Fruit fly (Drosophila melanogaster) whole organism: ENCODE measurements around the gene CG45413.

Experiments
- CG8478 ChIP-seq: fragments of >200 bp; optimal IDR thresholded peaks from 2 replicates; lab custom pipeline; 2018; ENCODE audit warnings: inconsistent platforms
- Dll ChIP-seq: fragments of >200 bp; optimal IDR thresholded peaks from 2 replicates; lab custom pipeline; 2017
- EcR ChIP-seq, 2 experiments: fragments of >200 bp; optimal IDR thresholded peaks; 2 replicates each; lab custom pipeline; 2017; ENCODE audit warnings: missing biosample characterization in 2 of 2, missing genetic modification characterization in 2 of 2, missing genetic modification reagents in 2 of 2
- pan ChIP-seq: fragments of >200 bp; optimal IDR thresholded peaks from 2 replicates; lab custom pipeline; 2017
- psq ChIP-seq: fragments of >200 bp; optimal IDR thresholded peaks from 2 replicates; lab custom pipeline; 2017
- usp ChIP-seq: fragments of >200 bp; optimal IDR thresholded peaks from 2 replicates; lab custom pipeline; 2017; ENCODE audit warnings: missing biosample characterization, missing genetic modification characterization, mixed read lengths

CG45413 gene

dm6 chr3L:6906758-6907157 is 25.0 kb downstream of the CG45413 start:
- TF ChIP-seq pan (lab: Kevin White, UChicago) (no peak), Dll (lab: Kevin White, UChicago) (no peak), CG8478 (lab: Kevin White, UChicago) (no peak), psq (lab: Kevin White, UChicago) (no peak), usp (GFP tag; lab: Kevin White, UChicago) (no peak), EcR (GFP tag; optimal IDR thresholded peaks at IDR 0.05; lab: Kevin White, UChicago) (no peak)

DNA sequence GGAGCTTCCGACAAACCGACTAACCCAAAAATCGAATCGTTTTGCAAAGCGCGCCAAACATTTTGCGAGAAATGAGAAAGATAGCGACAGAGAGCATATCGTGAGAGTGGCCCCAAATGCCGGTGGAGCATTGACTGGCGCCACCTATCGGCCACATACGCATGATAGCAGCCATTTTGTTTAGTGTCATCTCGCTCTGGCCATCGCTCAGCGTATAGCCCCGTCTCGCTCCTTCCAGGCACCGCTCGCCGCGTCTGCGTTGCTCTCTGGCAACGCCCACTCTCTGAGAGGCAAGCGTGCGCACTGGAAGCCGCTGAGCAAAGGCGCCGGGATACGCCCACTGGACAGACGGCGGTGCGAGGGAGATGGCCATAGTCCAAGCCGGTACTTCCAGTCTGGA is 27.8 kb downstream of the CG45413 start:
- TF ChIP-seq CG8478 (lab: Kevin White, UChicago) (peak; percentile 78), pan (lab: Kevin White, UChicago) (no peak), psq (lab: Kevin White, UChicago) (no peak), usp (GFP tag; lab: Kevin White, UChicago) (no peak), Dll (lab: Kevin White, UChicago) (peak; percentile 92), EcR (GFP tag; optimal IDR thresholded peaks at IDR 0.05; lab: Kevin White, UChicago) (no peak)

DNA sequence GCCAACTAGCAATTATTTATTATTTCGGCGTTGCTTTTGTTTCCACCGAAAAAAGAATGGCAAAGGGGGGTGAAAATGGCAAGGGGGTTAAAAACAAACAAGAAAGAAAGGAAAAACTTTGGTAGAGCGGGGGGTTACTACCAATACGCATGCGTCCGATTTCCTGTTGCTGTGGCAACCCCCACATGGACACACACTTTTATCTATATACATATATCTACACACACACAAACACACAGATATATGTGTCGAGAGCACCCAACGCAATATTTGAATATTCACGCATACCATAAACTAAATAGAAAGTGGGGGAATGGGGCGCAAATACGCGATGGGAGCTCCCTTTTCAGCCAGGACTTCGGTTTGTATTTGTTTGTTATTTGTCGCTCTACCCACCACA is 32.5 kb downstream of the CG45413 start:
- no peak for TF ChIP-seq psq (lab: Kevin White, UChicago)
- TF ChIP-seq Dll (lab: Kevin White, UChicago) = no peak
- TF ChIP-seq CG8478 (lab: Kevin White, UChicago) = no peak
- TF ChIP-seq usp (GFP tag; lab: Kevin White, UChicago) = no peak
- TF ChIP-seq pan (lab: Kevin White, UChicago) = no peak
- no peak for TF ChIP-seq EcR (GFP tag; optimal IDR thresholded peaks at IDR 0.05; lab: Kevin White, UChicago)

DNA sequence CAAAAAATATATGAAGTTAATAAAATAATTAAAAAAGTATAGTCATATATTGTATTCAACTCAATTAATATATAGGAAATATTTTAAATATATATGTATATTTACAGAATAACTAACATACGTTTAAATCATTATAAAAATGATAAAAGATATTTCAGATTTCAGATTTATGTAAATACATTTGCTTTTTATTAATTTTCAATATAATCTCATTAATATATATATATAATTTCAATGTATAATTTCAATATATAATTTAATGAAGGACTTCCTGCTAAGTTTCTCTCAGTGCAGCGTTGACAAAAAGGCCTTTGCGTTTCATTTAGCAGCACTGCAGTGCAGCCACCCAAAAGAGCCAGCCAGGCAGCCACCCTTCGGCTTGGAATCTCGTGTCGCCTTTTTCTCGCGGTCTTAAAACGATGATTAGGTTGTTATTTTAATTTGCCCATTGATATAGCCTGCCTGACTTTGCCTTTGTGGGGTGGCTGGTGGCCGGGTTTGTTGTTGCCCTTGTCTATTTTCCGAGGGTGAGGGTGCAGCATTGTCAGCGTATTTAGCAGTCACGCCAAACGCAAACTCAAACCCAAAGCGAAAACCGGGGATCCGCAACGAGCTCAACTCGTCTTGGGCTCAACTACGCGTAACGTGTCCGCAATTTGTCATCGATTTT is 45.9 kb downstream of the CG45413 start:
- TF ChIP-seq EcR (GFP tag; optimal IDR thresholded peaks at IDR 0.05; lab: Kevin White, UChicago) = no peak
- TF ChIP-seq Dll (lab: Kevin White, UChicago) = no peak
- no peak for TF ChIP-seq pan (lab: Kevin White, UChicago)
- TF ChIP-seq CG8478 (lab: Kevin White, UChicago) = no peak
- TF ChIP-seq psq (lab: Kevin White, UChicago) = no peak
- no peak for TF ChIP-seq usp (GFP tag; lab: Kevin White, UChicago)

DNA sequence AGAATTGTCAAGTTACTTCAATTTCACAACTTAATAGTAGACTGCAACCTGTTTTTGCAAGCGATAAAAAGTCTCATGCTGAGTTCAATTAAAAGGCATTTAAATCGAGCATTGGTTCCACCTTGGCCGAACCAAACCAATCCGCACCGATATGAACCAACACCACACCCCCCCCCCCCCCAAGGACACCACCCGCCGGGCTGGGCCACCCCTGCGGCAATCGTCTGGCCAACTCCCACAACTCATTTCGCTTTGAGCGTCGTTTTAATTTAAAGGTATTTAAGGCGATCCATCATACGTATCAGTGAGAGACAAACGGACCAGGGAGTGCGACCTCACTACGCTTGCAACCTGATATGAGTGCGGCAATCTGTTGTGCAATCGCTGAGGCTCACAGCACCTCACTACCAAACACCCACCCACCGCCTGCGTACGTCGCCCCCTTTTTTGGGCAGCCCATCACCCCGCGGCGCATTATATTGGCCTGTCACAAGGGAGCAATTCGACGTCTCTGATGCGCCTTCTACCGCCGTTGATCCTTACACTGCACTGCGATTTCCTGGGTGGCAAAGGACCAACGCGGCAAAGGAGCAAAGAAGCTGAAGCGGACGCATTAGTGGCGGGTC is 46.8 kb downstream of the CG45413 start:
- TF ChIP-seq Dll (lab: Kevin White, UChicago) = no peak
- TF ChIP-seq usp (GFP tag; lab: Kevin White, UChicago) = no peak
- no peak for TF ChIP-seq psq (lab: Kevin White, UChicago)
